Fruit fly (Drosophila melanogaster) whole organism, pupa: ENCODE measurements around the gene CG32267.

Source experiments
- CG15710 ChIP-seq: fragments of 200-800 bp; sonication (Bioruptor generic); optimal IDR thresholded peaks from 2 replicates; lab custom pipeline; 2018; ENCODE audit warnings: missing biosample characterization, mild to moderate bottlenecking, missing genetic modification characterization, moderate library complexity
- CG17806 ChIP-seq: fragments of 200-800 bp; sonication (Bioruptor generic); optimal IDR thresholded peaks from 2 replicates; lab custom pipeline; 2018; ENCODE audit warnings: missing biosample characterization, mild to moderate bottlenecking, missing genetic modification characterization, moderate library complexity
- CG32121 ChIP-seq: fragments of 200-800 bp; sonication (Bioruptor generic); IDR thresholded peaks from 2 replicates; pipeline ENCODE4 v1.3.6; 2022; ENCODE audit warnings: missing biosample characterization, missing genetic modification characterization
- CG34367 ChIP-seq: fragments of 200-800 bp; sonication (Bioruptor generic); optimal IDR thresholded peaks from 2 replicates; lab custom pipeline; 2018; ENCODE audit warnings: missing biosample characterization, mild to moderate bottlenecking, missing genetic modification characterization
- CG4496 ChIP-seq: fragments of 200-800 bp; sonication (Bioruptor generic); IDR thresholded peaks from 3 replicates; pipeline ENCODE4 v1.3.6; 2022; ENCODE audit warnings: missing biosample characterization, missing genetic modification characterization
- CG8301 ChIP-seq: fragments of 200-800 bp; sonication (Bioruptor generic); optimal IDR thresholded peaks from 2 replicates; lab custom pipeline; 2018; ENCODE audit warnings: missing biosample characterization, mild to moderate bottlenecking, missing genetic modification characterization
- D1 ChIP-seq: fragments of 200-800 bp; sonication (Bioruptor generic); optimal IDR thresholded peaks from 2 replicates; lab custom pipeline; 2018; ENCODE audit warnings: missing biosample characterization, mild to moderate bottlenecking, missing genetic modification characterization, moderate library complexity
- Ets98B ChIP-seq: fragments of 200-800 bp; sonication (Bioruptor generic); IDR thresholded peaks from 2 replicates; pipeline ENCODE4 v1.3.6; 2022; ENCODE audit warnings: missing biosample characterization, missing genetic modification characterization
- Pif1A ChIP-seq: fragments of 200-800 bp; sonication (Bioruptor generic); optimal IDR thresholded peaks from 3 replicates; lab custom pipeline; 2016; ENCODE audit warnings: missing biosample characterization, missing genetic modification characterization

- TF ChIP-seq CG17806 (tag; lab: Kevin White, UChicago) (no peak), CG8301 (tag; lab: Kevin White, UChicago) (no peak), CG32121 (no peak), CG4496 (GFP tag; lab: Robert Waterston, UW) (no peak), CG34367 (tag; lab: Kevin White, UChicago) (no peak), CG15710 (no peak), Ets98B (GFP tag; lab: Robert Waterston, UW) (no peak), Pif1A (no peak), D1 (tag; lab: Kevin White, UChicago) (no peak)
Measured at dm6 chr3L:3454921-3455554, 16.9 kb downstream of the CG32267 start.
